Fruit fly (Drosophila melanogaster) whole organism, embryonic: ENCODE results near the gene Acsx3.

Experiments
- Antp ChIP-seq: fragments of 200-800 bp; sonication (Bioruptor generic); optimal IDR thresholded peaks from 3 replicates; lab custom pipeline; 2016; ENCODE audit warnings: missing biosample characterization, missing genetic modification characterization
- CG12942 ChIP-seq: fragments of 200-800 bp; sonication (Bioruptor generic); optimal IDR thresholded peaks from 3 replicates; lab custom pipeline; 2016; ENCODE audit warnings: missing biosample characterization, missing genetic modification characterization
- CG14860 ChIP-seq: fragments of 200-800 bp; sonication (Bioruptor generic); IDR thresholded peaks from 3 replicates; pipeline ENCODE4 v1.3.6; 2022; ENCODE audit warnings: missing biosample characterization, missing genetic modification characterization; ENCODE audit not compliant: partially characterized antibody
- CkIIα-i1 ChIP-seq: fragments of 200-800 bp; sonication (Bioruptor generic); IDR thresholded peaks from 2 replicates; pipeline ENCODE4 v1.3.6; 2022; ENCODE audit warnings: missing biosample characterization, missing genetic modification characterization
- hbn ChIP-seq: fragments of 200-800 bp; sonication (Bioruptor generic); IDR thresholded peaks from 2 replicates; pipeline ENCODE4 v1.3.6; 2022; ENCODE audit warnings: missing biosample characterization, missing genetic modification characterization; ENCODE audit not compliant: partially characterized antibody

DNA sequence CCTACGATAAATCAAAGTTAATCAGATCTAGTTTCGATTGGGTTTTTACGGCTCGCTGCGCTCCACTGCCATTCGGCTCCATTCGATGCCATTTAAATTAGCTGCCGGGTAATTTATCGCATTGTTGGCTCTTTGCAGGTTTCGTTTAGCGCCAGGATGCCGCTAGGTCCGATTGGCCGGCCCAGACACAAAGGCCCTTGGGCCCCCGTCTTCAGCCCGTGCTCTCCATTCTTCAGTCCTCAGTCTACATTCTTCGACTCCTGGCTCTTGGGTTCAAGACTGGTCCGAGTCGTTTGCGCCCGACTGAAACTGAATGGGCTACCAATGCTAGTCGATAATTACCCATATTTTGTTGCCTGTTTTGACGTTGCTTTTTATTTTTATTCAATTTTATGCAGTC, 32.2 kb downstream of the Acsx3 start:
- TF ChIP-seq hbn (GFP tag; lab: Robert Waterston, UW): no peak
- TF ChIP-seq Antp: no peak
- no peak for TF ChIP-seq CG14860 (GFP tag; lab: Robert Waterston, UW)
- no peak for TF ChIP-seq CkIIα-i1 (GFP tag; lab: Robert Waterston, UW)
- TF ChIP-seq CG12942 (GFP tag; lab: Kevin White, UChicago): no peak
